Fruit fly (Drosophila melanogaster) whole organism, prepupa: ENCODE data around the gene CG11426.

Experiments used
- Blimp-1 ChIP-seq: fragments of 200-800 bp; sonication (Bioruptor generic); optimal IDR thresholded peaks from 3 replicates; lab custom pipeline; 2017; ENCODE audit warnings: missing biosample characterization, missing genetic modification characterization, mild to moderate bottlenecking, moderate library complexity, missing genetic modification reagents
- CG10631 ChIP-seq: fragments of 200-800 bp; sonication (Bioruptor generic); optimal IDR thresholded peaks from 2 replicates; lab custom pipeline; 2016; ENCODE audit warnings: missing biosample characterization, missing genetic modification characterization
- CG11762 ChIP-seq: fragments of 200-800 bp; sonication (Bioruptor generic); optimal IDR thresholded peaks from 3 replicates; lab custom pipeline; 2016; ENCODE audit warnings: missing biosample characterization, missing genetic modification characterization; ENCODE audit not compliant: insufficient read depth
- CG15336 ChIP-seq: fragments of 200-800 bp; sonication (Bioruptor generic); IDR thresholded peaks from 2 replicates; pipeline ENCODE4 v1.3.6; 2022; ENCODE audit warnings: missing biosample characterization, missing genetic modification characterization
- CG16779 ChIP-seq: fragments of 200-800 bp; sonication (Bioruptor generic); optimal IDR thresholded peaks from 3 replicates; lab custom pipeline; 2017; ENCODE audit warnings: missing biosample characterization, mild to moderate bottlenecking, missing genetic modification characterization
- CG31627 ChIP-seq: fragments of 200-800 bp; sonication (Bioruptor generic); optimal IDR thresholded peaks from 3 replicates; lab custom pipeline; 2016; ENCODE audit warnings: missing biosample characterization, missing genetic modification characterization
- CG32006 ChIP-seq: fragments of 200-800 bp; sonication (Bioruptor generic); optimal IDR thresholded peaks from 3 replicates; lab custom pipeline; 2017; ENCODE audit warnings: missing biosample characterization, mild to moderate bottlenecking, missing genetic modification characterization
- CG34406 ChIP-seq: fragments of 200-800 bp; sonication (Bioruptor generic); optimal IDR thresholded peaks from 3 replicates; lab custom pipeline; 2016; ENCODE audit warnings: missing biosample characterization, missing genetic modification characterization
- CG3919 ChIP-seq: fragments of 200-800 bp; sonication (Bioruptor generic); optimal IDR thresholded peaks from 3 replicates; lab custom pipeline; 2016; ENCODE audit warnings: missing biosample characterization, missing genetic modification characterization
- CG6163 ChIP-seq: fragments of 200-800 bp; sonication (Bioruptor generic); IDR thresholded peaks from 3 replicates; pipeline ENCODE4 v1.3.6; 2022; ENCODE audit warnings: missing biosample characterization, missing genetic modification characterization
- CG6854 ChIP-seq: fragments of 200-800 bp; sonication (Bioruptor generic); optimal IDR thresholded peaks from 2 replicates; lab custom pipeline; 2017; ENCODE audit warnings: missing biosample characterization, mild to moderate bottlenecking, missing genetic modification characterization
- CG8119 ChIP-seq: fragments of 200-800 bp; sonication (Bioruptor generic); IDR thresholded peaks from 3 replicates; pipeline ENCODE4 v1.3.6; 2022; ENCODE audit warnings: missing biosample characterization, missing genetic modification characterization
- CG8632 ChIP-seq: fragments of 200-800 bp; sonication (Bioruptor generic); optimal IDR thresholded peaks from 3 replicates; lab custom pipeline; 2016; ENCODE audit warnings: missing biosample characterization, missing genetic modification characterization
- Eip75B ChIP-seq: fragments of 200-800 bp; sonication (Bioruptor generic); optimal IDR thresholded peaks from 3 replicates; lab custom pipeline; 2016; ENCODE audit warnings: missing biosample characterization, missing genetic modification characterization
- Eip78C ChIP-seq: fragments of 200-800 bp; sonication (Bioruptor generic); peaks from one replicate; lab custom pipeline; 2016; ENCODE audit warnings: missing biosample characterization, missing genetic modification characterization
- Ets96B ChIP-seq: fragments of 200-800 bp; optimal IDR thresholded peaks from 2 replicates; lab custom pipeline; 2019; ENCODE audit warnings: missing biosample characterization, mild to moderate bottlenecking, missing genetic modification characterization, moderate library complexity
- Gug ChIP-seq: fragments of 200-800 bp; sonication (Bioruptor generic); IDR thresholded peaks from 2 replicates; pipeline ENCODE4 v1.3.6; 2022; ENCODE audit warnings: missing biosample characterization, missing genetic modification characterization
- Hr39 ChIP-seq: fragments of 200-800 bp; sonication (Bioruptor generic); optimal IDR thresholded peaks from 2 replicates; lab custom pipeline; 2016; ENCODE audit warnings: missing biosample characterization, missing genetic modification characterization
- Hr4 ChIP-seq: fragments of 200-800 bp; sonication (Bioruptor generic); optimal IDR thresholded peaks from 3 replicates; lab custom pipeline; 2016; ENCODE audit warnings: missing biosample characterization, missing genetic modification characterization
- Lpt ChIP-seq: fragments of 200-800 bp; sonication (Bioruptor generic); optimal IDR thresholded peaks from 3 replicates; lab custom pipeline; 2016; ENCODE audit warnings: missing biosample characterization, missing genetic modification characterization
- OdsH ChIP-seq: fragments of 200-800 bp; sonication (Bioruptor generic); optimal IDR thresholded peaks from 3 replicates; lab custom pipeline; 2016; ENCODE audit warnings: missing biosample characterization, missing genetic modification characterization
- Sox14 ChIP-seq: fragments of 200-800 bp; sonication (Bioruptor generic); optimal IDR thresholded peaks from 3 replicates; lab custom pipeline; 2016; ENCODE audit warnings: missing biosample characterization, missing genetic modification characterization
- achi ChIP-seq: fragments of 200-800 bp; sonication (Bioruptor generic); optimal IDR thresholded peaks from 3 replicates; lab custom pipeline; 2016; ENCODE audit warnings: missing biosample characterization, missing genetic modification characterization
- acj6 ChIP-seq: fragments of 200-800 bp; sonication (Bioruptor generic); optimal IDR thresholded peaks from 3 replicates; lab custom pipeline; 2016; ENCODE audit warnings: missing biosample characterization, missing genetic modification characterization
- cyc ChIP-seq: fragments of 200-800 bp; sonication (Bioruptor generic); optimal IDR thresholded peaks from 3 replicates; lab custom pipeline; 2016; ENCODE audit warnings: missing biosample characterization, missing genetic modification characterization
- dsx ChIP-seq: fragments of 200-800 bp; optimal IDR thresholded peaks from 3 replicates; lab custom pipeline; 2019; ENCODE audit warnings: missing biosample characterization, mild to moderate bottlenecking, missing genetic modification characterization, moderate library complexity; ENCODE audit not compliant: poor library complexity, severe bottlenecking
- esn ChIP-seq: fragments of 200-800 bp; sonication (Bioruptor generic); optimal IDR thresholded peaks from 2 replicates; lab custom pipeline; 2016; ENCODE audit warnings: missing biosample characterization, mild to moderate bottlenecking, missing genetic modification characterization, moderate library complexity
- fkh ChIP-seq: fragments of 200-800 bp; sonication (Bioruptor generic); optimal IDR thresholded peaks from 3 replicates; lab custom pipeline; 2017; ENCODE audit warnings: missing biosample characterization, mild to moderate bottlenecking, missing genetic modification characterization, moderate library complexity
- net ChIP-seq: fragments of 200-800 bp; sonication (Bioruptor generic); optimal IDR thresholded peaks from 3 replicates; lab custom pipeline; 2016; ENCODE audit warnings: missing biosample characterization, missing genetic modification characterization
- pdm3 ChIP-seq: fragments of 200-800 bp; sonication (Bioruptor generic); optimal IDR thresholded peaks from 3 replicates; lab custom pipeline; 2016; ENCODE audit warnings: missing biosample characterization, missing genetic modification characterization
- salr ChIP-seq, 2 experiments: fragments of 200-800 bp; sonication (Bioruptor generic); optimal IDR thresholded peaks; 3 replicates each; lab custom pipeline; 2016 to 2018; ENCODE audit warnings: missing biosample characterization in 2 of 2, missing genetic modification characterization in 2 of 2, mild to moderate bottlenecking in 1 of 2
- ss ChIP-seq, 2 experiments: fragments of 200-800 bp; sonication (Bioruptor generic); optimal IDR thresholded peaks; 2 replicates in 1 of 2; 3 replicates in 1 of 2; lab custom pipeline; 2017 to 2018; ENCODE audit warnings: mild to moderate bottlenecking in 2 of 2, missing biosample characterization in 2 of 2, missing genetic modification characterization in 2 of 2, moderate library complexity in 1 of 2
- svp ChIP-seq: fragments of 200-800 bp; sonication (Bioruptor generic); peaks from one replicate; lab custom pipeline; 2016; ENCODE audit warnings: missing biosample characterization, missing genetic modification characterization
- vri ChIP-seq: fragments of 200-800 bp; sonication (Bioruptor generic); optimal IDR thresholded peaks from 3 replicates; lab custom pipeline; 2016; ENCODE audit warnings: missing biosample characterization, mild to moderate bottlenecking, missing genetic modification characterization

Gene CG11426

dm6 chr3L:22454368-22454767, 16.0 kb upstream of the CG11426 start, which contains the start of gene CG11449:
Gene CG11449 (plus strand): TSS chr3L:22454373.
- TF ChIP-seq CG3919 (GFP tag; lab: Kevin White, UChicago) (no peak), Gug (GFP tag; lab: Robert Waterston, UW) (no peak), CG15336 (no peak), CG34406 (no peak), Eip75B (GFP tag; lab: Kevin White, UChicago) (no peak), CG8119 (no peak), Hr4 (GFP tag; lab: Kevin White, UChicago) (no peak), net (GFP tag; lab: Kevin White, UChicago) (no peak)

- TF ChIP-seq CG6854 (GFP tag; lab: Kevin White, UChicago) (no peak), CG10631 (no peak), dsx (GFP tag; lab: Kevin White, UChicago) (peak; percentile 96), CG8119 (no peak)
These were observed 14.3 kb upstream of the CG11426 start for dm6 chr3L:22455953-22456488.

- TF ChIP-seq vri (GFP tag; lab: Kevin White, UChicago) (peak; percentile 51), ss (GFP tag; optimal IDR thresholded peaks at IDR 0.05; lab: Kevin White, UChicago) (no peak)
These were observed 12.1 kb upstream of the CG11426 start for dm6 chr3L:22458271-22458670.

- peak; percentile 46 for TF ChIP-seq fkh (GFP tag; lab: Kevin White, UChicago)
- peak; percentile 79 for TF ChIP-seq svp (GFP tag; lab: Kevin White, UChicago)
- TF ChIP-seq CG31627 (GFP tag; lab: Kevin White, UChicago): no peak
- peak; percentile 54 for TF ChIP-seq Eip78C (GFP tag; lab: Kevin White, UChicago)
- peak; percentile 12 for TF ChIP-seq vri (GFP tag; lab: Kevin White, UChicago)
These were observed 11.3 kb upstream of the CG11426 start for dm6 chr3L:22458898-22459524.

- TF ChIP-seq dsx (GFP tag; lab: Kevin White, UChicago) (no peak), svp (GFP tag; lab: Kevin White, UChicago) (peak; percentile 96)
These were observed 9.9 kb upstream of the CG11426 start for dm6 chr3L:22460428-22460827.

dm6 chr3L:22460918-22461634, 9.3 kb upstream of the CG11426 start, which contains the start of gene laza:
Gene laza (minus strand): TSS chr3L:22461131.
- TF ChIP-seq Blimp-1 (GFP tag; lab: Kevin White, UChicago) (no peak), pdm3 (GFP tag; lab: Kevin White, UChicago) (no peak), CG15336 (peak; percentile 31; the same call in 1 of the 2 replicates), esn (GFP tag; lab: Kevin White, UChicago) (no peak), CG34406 (peak; percentile 12), cyc (GFP tag; lab: Kevin White, UChicago) (no peak), CG11762 (GFP tag; lab: Kevin White, UChicago) (no peak), acj6 (GFP tag; lab: Kevin White, UChicago) (peak; percentile 13), CG8119 (0 out of 3 replicates have a peak, but pooled peaks have one; percentile 24), Ets96B (peak; percentile 42), salr (GFP tag; optimal IDR thresholded peaks at IDR 0.05; lab: Kevin White, UChicago) (peak in 1 of 2 experiments; percentile 9), achi (GFP tag; lab: Kevin White, UChicago) (peak; percentile 5), CG10631 (peak; percentile 9), Gug (GFP tag; lab: Robert Waterston, UW) (no peak), Eip78C (GFP tag; lab: Kevin White, UChicago) (peak; percentile 61), svp (GFP tag; lab: Kevin White, UChicago) (peak; percentile 63), CG32006 (GFP tag; lab: Kevin White, UChicago) (peak; percentile 36), OdsH (GFP tag; lab: Kevin White, UChicago) (peak; percentile 34), Hr39 (GFP tag; lab: Kevin White, UChicago) (no peak), CG6163 (GFP tag; lab: Robert Waterston, UW) (peak; percentile 47; the same call in 1 of the 3 replicates), CG8632 (GFP tag; lab: Kevin White, UChicago) (peak; percentile 27), ss (GFP tag; optimal IDR thresholded peaks at IDR 0.05; lab: Kevin White, UChicago) (no peak), Lpt (no peak), CG16779 (no peak), Sox14 (GFP tag; lab: Kevin White, UChicago) (peak; percentile 18), fkh (GFP tag; lab: Kevin White, UChicago) (peak; percentile 41), dsx (GFP tag; lab: Kevin White, UChicago) (peak; percentile 77)
- TF ChIP-seq, all 60 proteins: peak for 17
